Worm (Caenorhabditis elegans) whole organism, midembryonic: ENCODE measurements around the gene cutl-2.
"Not testable (repeated sequence)": the region's sequence is repeated elsewhere in the genome, so short reads cannot be mapped to it uniquely, and the experiment has no call there.

ENCODE experiments used
- T22C8.4 ChIP-seq: fragments of 200-800 bp; sonication (Bioruptor generic); IDR thresholded peaks from 2 replicates; pipeline ENCODE4 v1.3.6; 2022; ENCODE audit warnings: missing genetic modification characterization, missing compliant biosample characterization
- cog-1 ChIP-seq: sonication (generic microtip); optimal IDR thresholded peaks from 2 replicates; lab custom pipeline; 2016; ENCODE audit warnings: missing genetic modification characterization, missing compliant biosample characterization
- flt-1 ChIP-seq: fragments of 200-800 bp; sonication (Bioruptor generic); IDR thresholded peaks from 2 replicates; pipeline ENCODE4 v1.3.6; 2022; ENCODE audit warnings: missing genetic modification characterization, missing compliant biosample characterization
- klf-2 ChIP-seq: fragments of 200-800 bp; sonication (Bioruptor generic); conservative IDR thresholded peaks from 2 replicates; pipeline ENCODE4 v1.3.6; 2022; ENCODE audit warnings: missing genetic modification reagents, missing genetic modification characterization, missing compliant biosample characterization
- med-1 ChIP-seq: sonication (generic microtip); optimal IDR thresholded peaks from 2 replicates; lab custom pipeline; 2017; ENCODE audit warnings: missing genetic modification characterization, mild to moderate bottlenecking, missing compliant biosample characterization, antibody characterized with exemption, missing genetic modification reagents; ENCODE audit not compliant: insufficient read depth
- ref-1 ChIP-seq: fragments of 200-800 bp; sonication (Bioruptor generic); conservative IDR thresholded peaks from 2 replicates; pipeline ENCODE4 v1.3.6; 2022; ENCODE audit warnings: missing genetic modification reagents, missing genetic modification characterization, missing compliant biosample characterization
- tab-1 ChIP-seq: fragments of 200-800 bp; sonication (Bioruptor generic); IDR thresholded peaks from 2 replicates; pipeline ENCODE4 v1.3.6; 2022; ENCODE audit warnings: missing genetic modification characterization, missing compliant biosample characterization
- ztf-23 ChIP-seq: fragments of 200-800 bp; sonication (Bioruptor generic); IDR thresholded peaks from 2 replicates; pipeline ENCODE4 v1.3.6; 2022; ENCODE audit warnings: missing genetic modification reagents, missing genetic modification characterization, missing compliant biosample characterization
- ztf-29 ChIP-seq: fragments of 200-800 bp; sonication (Bioruptor generic); IDR thresholded peaks from 2 replicates; pipeline ENCODE4 v1.3.6; 2022; ENCODE audit warnings: missing genetic modification reagents, missing genetic modification characterization, missing compliant biosample characterization

cutl-2 gene

DNA sequence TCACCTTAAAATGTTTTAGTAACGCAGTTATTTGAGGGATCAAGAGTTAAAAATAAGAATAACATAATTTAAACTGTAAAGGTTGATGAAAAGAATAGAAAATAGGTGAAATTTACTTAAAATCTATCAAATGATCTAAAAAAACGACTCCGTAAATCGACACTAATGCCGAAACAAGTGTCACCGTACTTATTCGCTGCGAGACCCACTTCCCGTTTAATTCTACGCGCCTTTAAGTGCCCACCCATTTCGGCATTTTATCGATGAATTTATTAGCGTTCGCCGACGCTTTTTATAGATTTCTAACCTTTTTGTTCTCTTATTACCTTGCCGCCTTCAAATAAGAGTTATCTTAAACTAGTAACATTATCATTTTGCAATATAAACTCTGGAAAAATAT is 21.6 kb upstream of the cutl-2 start, which contains the start of the genes Y53C12B.1 and nos-3:
Y53C12B.1 (minus strand) TSS at position 10 of the 400 bp plus-strand sequence.
nos-3 (plus strand) TSS at position 248 of the 400 bp plus-strand sequence.
- TF ChIP-seq ztf-23 (GFP tag; lab: Robert Waterston, UW) (no peak), flt-1 (GFP tag; lab: Robert Waterston, UW) (0 out of 2 replicates have a peak, but pooled peaks have one; percentile 11), cog-1 (tag; lab: Kevin White, UChicago) (peak; percentile 83)

DNA sequence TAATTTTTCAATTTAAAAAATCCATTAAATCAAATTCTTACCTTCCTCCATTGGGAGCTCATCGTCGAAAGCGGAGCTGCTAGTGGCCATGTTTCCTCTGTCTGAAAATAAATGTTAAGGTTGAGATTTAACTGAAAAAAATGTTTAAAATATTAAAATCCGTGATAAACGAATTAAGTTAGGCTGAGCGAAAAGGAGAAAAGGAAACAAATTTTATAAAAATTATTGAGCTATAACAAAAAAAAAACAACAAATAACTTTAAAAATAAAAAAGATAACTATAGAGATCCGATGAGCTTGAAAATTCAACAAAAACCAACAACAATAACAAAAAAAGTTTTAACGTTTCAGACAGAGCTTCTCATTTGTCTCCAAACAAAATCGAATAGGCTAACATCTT is 18.3 kb upstream of the cutl-2 start, which contains the start of gene pno-1:
pno-1 (minus strand) TSS at position 101 of the 400 bp plus-strand sequence.
- TF ChIP-seq tab-1 (no peak), cog-1 (tag; lab: Kevin White, UChicago) (no peak), T22C8.4 (GFP tag; lab: Robert Waterston, UW) (no peak), ztf-29 (GFP tag; lab: Robert Waterston, UW) (no peak), flt-1 (GFP tag; lab: Robert Waterston, UW) (no peak), klf-2 (GFP tag; lab: Robert Waterston, UW) (no peak), ztf-23 (GFP tag; lab: Robert Waterston, UW) (no peak), med-1 (GFP tag; lab: Kevin White, UChicago) (no peak), ref-1 (GFP tag; lab: Robert Waterston, UW) (no peak)

DNA sequence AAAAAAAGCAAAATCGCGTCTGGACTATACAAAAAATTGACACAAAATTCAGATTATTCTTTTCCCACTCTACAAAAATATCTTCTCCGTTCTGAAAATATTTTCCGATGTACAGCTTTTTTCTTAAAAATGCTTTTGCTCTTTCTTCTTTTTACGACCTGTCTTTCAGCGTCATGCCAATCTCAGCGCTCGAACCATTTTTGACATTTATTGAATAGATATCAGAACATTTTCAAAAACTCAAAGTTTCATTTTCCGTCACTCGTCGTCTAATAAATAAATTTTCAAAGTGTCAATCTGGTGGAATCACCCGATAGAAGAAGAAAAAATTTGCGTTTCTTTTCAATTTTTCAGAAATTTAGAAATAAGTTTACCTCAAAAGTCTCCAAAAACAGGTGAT is 16.9 kb upstream of the cutl-2 start:
- no peak for TF ChIP-seq ztf-23 (GFP tag; lab: Robert Waterston, UW)
- no peak for TF ChIP-seq med-1 (GFP tag; lab: Kevin White, UChicago)
- no peak for TF ChIP-seq ref-1 (GFP tag; lab: Robert Waterston, UW)
- TF ChIP-seq cog-1 (tag; lab: Kevin White, UChicago), result no peak
- TF ChIP-seq ztf-29 (GFP tag; lab: Robert Waterston, UW), result no peak
- no peak for TF ChIP-seq flt-1 (GFP tag; lab: Robert Waterston, UW)
- no peak for TF ChIP-seq tab-1
- TF ChIP-seq klf-2 (GFP tag; lab: Robert Waterston, UW), result no peak
- no peak for TF ChIP-seq T22C8.4 (GFP tag; lab: Robert Waterston, UW)

DNA sequence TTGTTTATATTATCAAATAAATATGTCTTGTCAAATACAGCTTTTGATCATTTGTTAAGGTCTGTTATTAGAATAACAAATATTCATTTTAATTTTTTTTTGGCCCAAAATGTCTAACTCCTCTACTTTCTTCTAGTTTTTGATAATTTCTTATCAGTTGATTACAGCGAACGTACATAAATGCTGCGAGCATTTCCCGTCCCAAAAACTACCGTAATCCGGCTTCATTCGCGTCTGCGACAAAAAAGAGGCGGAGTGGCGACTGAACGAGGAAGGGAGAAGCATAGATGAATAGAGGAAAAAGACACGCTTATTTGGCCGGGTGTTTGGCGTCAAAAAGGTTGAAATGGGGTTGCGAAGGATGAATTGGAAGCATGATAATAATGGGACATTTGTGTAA is 16.1 kb upstream of the cutl-2 start:
- no peak for TF ChIP-seq flt-1 (GFP tag; lab: Robert Waterston, UW)
- TF ChIP-seq ztf-29 (GFP tag; lab: Robert Waterston, UW), result no peak
- no peak for TF ChIP-seq T22C8.4 (GFP tag; lab: Robert Waterston, UW)

DNA sequence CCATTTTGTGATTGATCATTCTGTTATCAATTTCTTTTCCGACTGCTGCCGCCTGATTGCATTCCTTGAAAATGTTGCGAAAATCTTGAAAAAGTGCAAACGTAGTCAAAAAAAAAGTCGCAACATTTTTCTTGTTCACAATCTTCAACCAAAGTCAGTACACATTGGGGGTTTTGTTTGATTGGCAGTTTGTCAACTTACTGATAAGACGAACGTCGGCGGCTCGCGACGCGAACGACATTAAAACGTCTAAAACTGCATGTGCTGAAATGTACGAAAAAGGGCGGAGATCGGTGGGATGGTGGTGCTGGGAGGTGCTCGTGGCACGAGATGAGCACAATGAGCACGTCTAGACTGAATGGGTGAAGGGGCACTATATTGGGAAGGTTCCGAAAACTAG is 14.3 kb upstream of the cutl-2 start:
- TF ChIP-seq ztf-29 (GFP tag; lab: Robert Waterston, UW) (no peak), cog-1 (tag; lab: Kevin White, UChicago) (no peak), klf-2 (GFP tag; lab: Robert Waterston, UW) (no peak), T22C8.4 (GFP tag; lab: Robert Waterston, UW) (no peak), flt-1 (GFP tag; lab: Robert Waterston, UW) (no peak), tab-1 (no peak), med-1 (GFP tag; lab: Kevin White, UChicago) (no peak), ref-1 (GFP tag; lab: Robert Waterston, UW) (no peak), ztf-23 (GFP tag; lab: Robert Waterston, UW) (no peak)

DNA sequence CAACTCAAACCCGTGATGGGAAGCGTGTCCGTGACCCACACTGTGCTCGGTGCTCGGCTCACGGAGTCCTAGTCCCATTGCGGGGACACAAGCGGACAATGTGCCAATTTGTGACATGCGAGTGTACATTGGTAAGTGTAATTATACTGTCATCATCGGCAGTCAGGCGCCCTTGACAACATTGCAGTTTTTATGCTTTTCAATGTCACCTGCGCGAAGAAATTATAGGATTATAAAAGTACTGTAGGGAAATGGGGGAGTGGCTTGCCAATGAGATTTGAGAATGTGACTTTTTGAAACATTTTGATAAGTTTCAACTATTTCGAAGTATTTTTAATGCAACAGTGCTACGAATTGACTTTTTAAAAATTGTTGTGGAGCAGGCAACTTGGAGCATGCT is 11.3 kb upstream of the cutl-2 start:
- no peak for TF ChIP-seq T22C8.4 (GFP tag; lab: Robert Waterston, UW)
- TF ChIP-seq tab-1, result no peak
- no peak for TF ChIP-seq flt-1 (GFP tag; lab: Robert Waterston, UW)
- TF ChIP-seq klf-2 (GFP tag; lab: Robert Waterston, UW), result no peak
- TF ChIP-seq ztf-23 (GFP tag; lab: Robert Waterston, UW), result no peak
- no peak for TF ChIP-seq ref-1 (GFP tag; lab: Robert Waterston, UW)
- TF ChIP-seq med-1 (GFP tag; lab: Kevin White, UChicago), result no peak
- no peak for TF ChIP-seq cog-1 (tag; lab: Kevin White, UChicago)
- no peak for TF ChIP-seq ztf-29 (GFP tag; lab: Robert Waterston, UW)

DNA sequence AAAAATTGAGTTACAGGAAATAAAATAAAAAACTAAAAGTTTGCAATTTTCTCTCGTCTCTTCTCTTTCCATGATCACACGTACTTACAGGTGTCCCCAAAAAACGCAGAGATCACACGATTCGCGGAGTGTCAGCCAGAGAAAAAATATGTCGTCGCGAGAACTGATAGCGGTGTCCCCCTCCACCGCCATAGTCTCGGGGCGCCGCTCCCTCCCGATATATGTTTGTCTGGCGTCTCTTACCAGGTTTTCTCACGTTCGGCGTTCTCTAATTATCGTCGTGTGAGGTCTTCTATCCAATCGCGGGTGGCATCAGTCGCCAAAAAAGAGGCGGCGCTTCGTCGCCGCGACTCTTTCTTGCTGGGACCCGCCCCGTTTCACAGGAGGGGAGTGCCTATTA is 7.3 kb upstream of the cutl-2 start, which contains the start of gene mab-3:
mab-3 (plus strand) TSS at position 328 of the 400 bp plus-strand sequence.
- TF ChIP-seq tab-1; ztf-23 (GFP tag; lab: Robert Waterston, UW); med-1 (GFP tag; lab: Kevin White, UChicago): not testable (repeated sequence)

DNA sequence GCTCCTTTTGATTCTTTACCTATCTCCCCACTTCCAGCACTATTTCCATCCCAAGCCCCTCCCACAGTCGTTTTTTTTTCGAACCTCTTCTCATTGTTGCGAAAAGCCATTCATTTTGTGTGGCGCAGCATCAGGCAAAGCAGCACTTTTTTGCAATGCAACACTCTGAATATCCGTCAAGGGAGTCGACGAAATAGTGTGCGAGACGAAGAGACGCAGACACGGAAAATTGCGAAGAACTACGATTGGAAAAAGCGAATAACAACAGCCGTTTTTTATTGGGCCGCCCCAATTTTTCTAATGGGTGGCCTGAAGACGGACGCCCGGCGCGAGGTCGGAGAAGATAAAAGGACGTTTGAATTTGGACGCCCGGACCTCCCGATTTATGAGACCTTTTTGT is 5.4 kb upstream of the cutl-2 start:
- no peak for TF ChIP-seq ztf-23 (GFP tag; lab: Robert Waterston, UW)
- no peak for TF ChIP-seq med-1 (GFP tag; lab: Kevin White, UChicago)

DNA sequence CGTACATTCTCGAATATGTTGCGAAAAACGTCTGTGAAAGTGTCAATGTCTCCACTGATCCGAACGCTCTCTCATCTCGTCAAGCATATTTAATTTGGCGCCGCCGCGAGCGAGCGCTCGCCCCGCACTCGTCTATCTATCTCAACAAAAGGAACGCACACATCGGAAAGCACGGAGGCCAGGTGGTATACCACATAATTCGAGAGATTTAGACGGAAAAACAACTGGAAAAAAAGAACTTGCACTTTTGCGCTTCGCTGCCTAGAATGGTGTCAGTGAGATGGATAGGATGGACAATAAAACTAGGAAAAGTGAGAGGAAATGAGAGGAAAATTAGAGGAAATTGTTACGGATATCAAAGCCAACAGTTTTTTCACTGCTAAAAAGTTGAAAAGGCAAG is 4.7 kb upstream of the cutl-2 start:
- no peak for TF ChIP-seq klf-2 (GFP tag; lab: Robert Waterston, UW)

DNA sequence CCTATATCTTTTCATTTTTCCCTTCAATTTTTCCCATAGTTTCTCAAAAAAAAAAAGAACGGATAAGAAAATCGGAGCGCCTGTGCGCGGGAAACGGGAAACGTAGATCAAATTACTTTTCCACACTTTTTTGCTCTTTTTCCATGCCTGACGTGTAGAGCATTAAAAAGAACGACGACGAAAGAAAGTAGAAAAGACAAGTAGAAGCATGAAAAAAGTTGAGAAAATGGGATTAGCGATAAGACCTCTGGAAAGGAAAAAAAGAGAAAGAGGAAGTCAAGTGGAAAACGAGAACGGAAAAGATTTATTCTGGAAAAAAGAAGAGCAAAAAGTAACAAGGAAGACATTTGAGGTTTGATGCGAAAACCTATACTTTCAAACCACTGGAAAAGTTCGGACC is 4.0 kb upstream of the cutl-2 start:
- TF ChIP-seq klf-2 (GFP tag; lab: Robert Waterston, UW) (no peak), cog-1 (tag; lab: Kevin White, UChicago) (no peak), T22C8.4 (GFP tag; lab: Robert Waterston, UW) (no peak), flt-1 (GFP tag; lab: Robert Waterston, UW) (no peak), ztf-23 (GFP tag; lab: Robert Waterston, UW) (no peak), ztf-29 (GFP tag; lab: Robert Waterston, UW) (no peak), med-1 (GFP tag; lab: Kevin White, UChicago) (no peak), ref-1 (GFP tag; lab: Robert Waterston, UW) (no peak), tab-1 (no peak)
